Worm (Caenorhabditis elegans) whole organism, young adult: ENCODE measurements around the gene F40G12.2.

Experiments
- ama-1 ChIP-seq, 3 experiments: fragments of 150-350 bp in 1 of 3; sonication (generic microtip) in 2 of 3; optimal IDR thresholded peaks; 2 replicates each; lab custom pipeline; 2014 to 2018; ENCODE audit warnings: missing biosample characterization in 2 of 3, missing genetic modification characterization in 2 of 3, missing genetic modification reagents in 2 of 3
- ceh-58 ChIP-seq: fragments of 200-800 bp; sonication (Bioruptor generic); IDR thresholded peaks from 2 replicates; pipeline ENCODE4 v1.3.6; 2022; ENCODE audit warnings: missing genetic modification characterization, missing compliant biosample characterization
- ceh-91 ChIP-seq: fragments of 200-800 bp; sonication (Bioruptor generic); IDR thresholded peaks from 2 replicates; pipeline ENCODE4 v1.3.6; 2022; ENCODE audit warnings: missing genetic modification reagents, missing genetic modification characterization, missing compliant biosample characterization
- dpl-1 ChIP-seq: fragments of 150-350 bp; optimal IDR thresholded peaks from 2 replicates; lab custom pipeline; 2014; ENCODE audit warnings: missing biosample characterization, missing genetic modification reagents, missing genetic modification characterization
- ekl-4 ChIP-seq: fragments of 200-800 bp; sonication (Bioruptor generic); IDR thresholded peaks from 2 replicates; pipeline ENCODE4 v1.3.6; 2022; ENCODE audit warnings: missing genetic modification reagents, missing genetic modification characterization, missing compliant biosample characterization
- nhr-27 ChIP-seq: fragments of 200-800 bp; sonication (Bioruptor generic); optimal IDR thresholded peaks from 2 replicates; lab custom pipeline; 2018; ENCODE audit warnings: mild to moderate bottlenecking, missing genetic modification characterization, moderate library complexity, missing compliant biosample characterization
- pha-4 ChIP-seq: fragments of 150-350 bp; sonication (generic microtip); optimal IDR thresholded peaks from 2 replicates; lab custom pipeline; 2014; ENCODE audit warnings: missing biosample characterization, missing genetic modification reagents, missing genetic modification characterization
- snpc-4 ChIP-seq, 5 experiments: fragments of 150-350 bp in 1 of 5; sonication (generic microtip) in 4 of 5; optimal IDR thresholded peaks; 2 replicates each; lab custom pipeline; 2014 to 2018; ENCODE audit warnings: missing genetic modification characterization in 5 of 5, missing biosample characterization in 3 of 5, antibody characterized with exemption in 2 of 5, mild to moderate bottlenecking in 2 of 5, missing compliant biosample characterization in 2 of 5, missing genotype in 2 of 5, moderate library complexity in 2 of 5, missing genetic modification reagents in 1 of 5
- unc-62 ChIP-seq: fragments of 150-350 bp; optimal IDR thresholded peaks from 2 replicates; lab custom pipeline; 2014; ENCODE audit warnings: missing biosample characterization, missing genetic modification reagents, missing genetic modification characterization
- ztf-28 ChIP-seq: fragments of 200-800 bp; sonication (Bioruptor generic); IDR thresholded peaks from 2 replicates; pipeline ENCODE4 v1.3.6; 2022; ENCODE audit warnings: missing genetic modification reagents, missing genetic modification characterization, missing compliant biosample characterization

DNA sequence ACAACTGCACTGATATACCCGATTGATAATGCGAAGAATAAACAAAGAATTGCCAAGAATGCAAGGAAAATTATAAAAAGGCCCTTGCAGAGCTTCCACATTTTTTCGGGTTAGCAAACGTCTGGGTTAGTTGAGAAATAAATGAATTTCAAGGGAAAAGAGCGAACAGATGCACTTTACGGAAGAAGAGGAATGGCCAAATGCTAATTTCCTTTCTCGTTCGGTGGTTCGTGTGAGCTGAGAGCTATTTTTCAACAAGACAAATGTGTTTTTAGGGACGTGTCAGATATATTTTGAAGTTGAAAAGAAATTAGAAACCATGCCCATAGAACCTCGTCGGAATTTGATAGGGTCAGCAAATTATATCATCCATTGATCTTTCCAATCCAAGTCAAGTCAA is at the start of gene F40G12.2:
- TF ChIP-seq ceh-91 (GFP tag; lab: Robert Waterston, UW), result no peak
- no peak for TF ChIP-seq ceh-58 (GFP tag; lab: Robert Waterston, UW)
- TF ChIP-seq ama-1 (optimal IDR thresholded peaks at IDR 0.05; lab: Kevin White, UChicago), result no peak
- TF ChIP-seq ama-1 (GFP tag; optimal IDR thresholded peaks at IDR 0.05; lab: Kevin White, UChicago), result no peak
- no peak for TF ChIP-seq snpc-4 (GFP tag; optimal IDR thresholded peaks at IDR 0.05; lab: Kevin White, UChicago)
- no peak for TF ChIP-seq snpc-4 (tag; optimal IDR thresholded peaks at IDR 0.05; lab: Kevin White, UChicago)
- no peak for TF ChIP-seq nhr-27 (tag; lab: Kevin White, UChicago)
- TF ChIP-seq ekl-4 (GFP tag; lab: Robert Waterston, UW), result no peak
- no peak for TF ChIP-seq pha-4 (tag; lab: Kevin White, UChicago)
- TF ChIP-seq dpl-1 (GFP tag; lab: Kevin White, UChicago), result no peak
- TF ChIP-seq ztf-28, result no peak
- no peak for TF ChIP-seq unc-62
